Worm (Caenorhabditis elegans) whole organism, L1 larva: ENCODE results near the gene set-24.

Experiments used
- ces-1 ChIP-seq: fragments of 150-350 bp; optimal IDR thresholded peaks from 2 replicates; lab custom pipeline; 2014; ENCODE audit warnings: missing biosample characterization, missing genetic modification reagents, missing genetic modification characterization
- fos-1 ChIP-seq: fragments of 150-350 bp; optimal IDR thresholded peaks from 2 replicates; lab custom pipeline; 2014; ENCODE audit warnings: missing biosample characterization, missing genetic modification characterization
- lsy-2 ChIP-seq, 2 experiments: fragments of 150-350 bp; optimal IDR thresholded peaks; 2 replicates each; lab custom pipeline; 2014; ENCODE audit warnings: missing biosample characterization in 2 of 2, missing genetic modification characterization in 2 of 2
- mab-9 ChIP-seq: fragments of 200-800 bp; sonication (Bioruptor generic); IDR thresholded peaks from 2 replicates; pipeline ENCODE4 v1.3.6; 2022; ENCODE audit warnings: missing genetic modification reagents, missing genetic modification characterization, missing compliant biosample characterization
- nhr-28 ChIP-seq: fragments of 150-350 bp; optimal IDR thresholded peaks from 2 replicates; lab custom pipeline; 2014; ENCODE audit warnings: missing biosample characterization, missing genetic modification characterization
- skn-1 ChIP-seq: fragments of 150-350 bp; optimal IDR thresholded peaks from 2 replicates; lab custom pipeline; 2014; ENCODE audit warnings: missing biosample characterization, missing genetic modification characterization
- unc-62 ChIP-seq: fragments of 150-350 bp; optimal IDR thresholded peaks from 2 replicates; lab custom pipeline; 2014; ENCODE audit warnings: missing biosample characterization, missing genetic modification reagents, missing genetic modification characterization

ce11 chrII:12081454-12081853 is 49.3 kb downstream of the set-24 start:
- TF ChIP-seq lsy-2 (tag; optimal IDR thresholded peaks at IDR 0.05; lab: Kevin White, UChicago) (no peak), skn-1 (tag; lab: Kevin White, UChicago) (no peak), nhr-28 (tag; lab: Kevin White, UChicago) (no peak), ces-1 (GFP tag; lab: Kevin White, UChicago) (no peak), fos-1 (tag; lab: Kevin White, UChicago) (no peak), unc-62 (no peak), mab-9 (no peak)
